Fruit fly (Drosophila melanogaster): ENCODE results near the gene tbrd-1.

Gene tbrd-1

dm6 chr3R:23893460-23893859 lies at the start of gene tbrd-1:
Gene tbrd-1, minus strand, starts transcription at chr3R:23893560.
- TF ChIP-seq CG6854 (GFP tag; optimal IDR thresholded peaks at IDR 0.05) (no peak), Hr4 (GFP tag; optimal IDR thresholded peaks at IDR 0.05) (no peak), lz (GFP tag; optimal IDR thresholded peaks at IDR 0.05) (no peak), salr (GFP tag; optimal IDR thresholded peaks at IDR 0.05) (no peak), CG11902 (GFP tag; optimal IDR thresholded peaks at IDR 0.05) (no peak), cyc (GFP tag; optimal IDR thresholded peaks at IDR 0.05) (no peak), dsx (GFP tag; optimal IDR thresholded peaks at IDR 0.05; ENCODE audit: poor library complexity, severe bottlenecking) (no peak), OdsH (GFP tag; optimal IDR thresholded peaks at IDR 0.05) (no peak), Lpt (GFP tag; optimal IDR thresholded peaks at IDR 0.05) (no peak), CG32006 (GFP tag; optimal IDR thresholded peaks at IDR 0.05) (no peak), CG1621 (tag; optimal IDR thresholded peaks at IDR 0.05) (no peak), Gug (GFP tag; IDR thresholded peaks at IDR 0.05) (no peak), CG3919 (GFP tag; optimal IDR thresholded peaks at IDR 0.05) (no peak), eg (GFP tag; IDR thresholded peaks at IDR 0.05) (no peak), CG11762 (GFP tag; optimal IDR thresholded peaks at IDR 0.05; ENCODE audit: insufficient read depth) (no peak)

- TF ChIP-seq CG10631 (GFP tag; optimal IDR thresholded peaks at IDR 0.05) = no peak
- no peak for TF ChIP-seq acj6 (GFP tag; optimal IDR thresholded peaks at IDR 0.05)
- peak; percentile 31 for TF ChIP-seq Sox102F (GFP tag; optimal IDR thresholded peaks at IDR 0.05)
- peak; percentile 40 for TF ChIP-seq CG16779 (tag; optimal IDR thresholded peaks at IDR 0.05)
- TF ChIP-seq CG6854 (GFP tag; optimal IDR thresholded peaks at IDR 0.05) = peak; percentile 65
- peak; percentile 20 for TF ChIP-seq Eip75B (GFP tag; optimal IDR thresholded peaks at IDR 0.05)
- peak; percentile 13 for TF ChIP-seq CG3032 (tag; optimal IDR thresholded peaks at IDR 0.05)
- TF ChIP-seq CG8119 (GFP tag; IDR thresholded peaks at IDR 0.05) = peak; percentile 49; the same call in 2 of the 3 replicates
- TF ChIP-seq CG8319 (GFP tag; optimal IDR thresholded peaks at IDR 0.05) = no peak
- TF ChIP-seq CG6163 (GFP tag; IDR thresholded peaks at IDR 0.05) = peak; percentile 43; the same call in 2 of the 3 replicates
- peak; percentile 29 for TF ChIP-seq esn (GFP tag; optimal IDR thresholded peaks at IDR 0.05)
- no peak for TF ChIP-seq CG9139 (GFP tag; optimal IDR thresholded peaks at IDR 0.05)
- peak; percentile 62 for TF ChIP-seq Eip78C (GFP tag)
- TF ChIP-seq svp (GFP tag) = peak; percentile 78
- TF ChIP-seq dsx (GFP tag; optimal IDR thresholded peaks at IDR 0.05; ENCODE audit: poor library complexity, severe bottlenecking) = peak; percentile 15
- no peak for TF ChIP-seq CG10669 (GFP tag; optimal IDR thresholded peaks at IDR 0.05)
- no peak for TF ChIP-seq salr (GFP tag; optimal IDR thresholded peaks at IDR 0.05)
- TF ChIP-seq eg (GFP tag; IDR thresholded peaks at IDR 0.05) = peak; percentile 70; the same call in 2 of the 3 replicates
- TF ChIP-seq Hr4 (GFP tag; optimal IDR thresholded peaks at IDR 0.05) = no peak
- TF ChIP-seq CG6276 (GFP tag; optimal IDR thresholded peaks at IDR 0.05) = no peak
- TF ChIP-seq Blimp-1 (GFP tag; optimal IDR thresholded peaks at IDR 0.05) = no peak
- TF ChIP-seq fd59A (GFP tag; optimal IDR thresholded peaks at IDR 0.05) = no peak
- no peak for TF ChIP-seq fkh (GFP tag; optimal IDR thresholded peaks at IDR 0.05)
- TF ChIP-seq CG4318 (GFP tag; optimal IDR thresholded peaks at IDR 0.05) = no peak
- TF ChIP-seq topi (GFP tag; optimal IDR thresholded peaks at IDR 0.05) = peak; percentile 28
- TF ChIP-seq OdsH (GFP tag; optimal IDR thresholded peaks at IDR 0.05) = no peak
- TF ChIP-seq ss (GFP tag; optimal IDR thresholded peaks at IDR 0.05) = peak; percentile 30 to 40
- no peak for TF ChIP-seq dac (GFP tag; optimal IDR thresholded peaks at IDR 0.05)
- TF ChIP-seq CG15336 (GFP tag; IDR thresholded peaks at IDR 0.05) = peak; percentile 48; the same call in 1 of the 2 replicates
- no peak for TF ChIP-seq CG8632 (GFP tag; optimal IDR thresholded peaks at IDR 0.05)
- no peak for TF ChIP-seq achi (GFP tag; optimal IDR thresholded peaks at IDR 0.05)
- no peak for TF ChIP-seq CG11902 (GFP tag; optimal IDR thresholded peaks at IDR 0.05)
- no peak for TF ChIP-seq fd85E (GFP tag; optimal IDR thresholded peaks at IDR 0.05)
- TF ChIP-seq CG1621 (tag; optimal IDR thresholded peaks at IDR 0.05) = peak; percentile 11
- no peak for TF ChIP-seq pdm3 (GFP tag; optimal IDR thresholded peaks at IDR 0.05)
- no peak for TF ChIP-seq lz (GFP tag; optimal IDR thresholded peaks at IDR 0.05)
- TF ChIP-seq vri (GFP tag; optimal IDR thresholded peaks at IDR 0.05) = peak; percentile 51
- TF ChIP-seq Ets21C (GFP tag; optimal IDR thresholded peaks at IDR 0.05) = no peak
- no peak for TF ChIP-seq CG3919 (GFP tag; optimal IDR thresholded peaks at IDR 0.05)
- no peak for TF ChIP-seq CG11762 (GFP tag; optimal IDR thresholded peaks at IDR 0.05; ENCODE audit: insufficient read depth)
- TF ChIP-seq CG11294 (GFP tag; IDR thresholded peaks at IDR 0.05) = no peak
- no peak for TF ChIP-seq Ets96B (tag; optimal IDR thresholded peaks at IDR 0.05)
- TF ChIP-seq CG7368 (GFP tag; optimal IDR thresholded peaks at IDR 0.05) = no peak
- TF ChIP-seq net (GFP tag; optimal IDR thresholded peaks at IDR 0.05) = peak; percentile 45
These were observed 49.6 kb upstream of the tbrd-1 start, which contains the start of gene Gdh for dm6 chr3R:23942965-23943413. Gene Gdh, minus strand, starts transcription at chr3R:23943101.

Measured in whole organism, prepupa.